Fruit fly (Drosophila melanogaster): Measurements from ENCODE around the gene CG2217.

Gene CG2217

dm6 chr3R:30391950-30392349 is 30.8 kb downstream of the CG2217 start (continued):
- TF ChIP-seq btn (GFP tag; optimal IDR thresholded peaks at IDR 0.05) (no peak), CG7271 (tag; optimal IDR thresholded peaks at IDR 0.05) (no peak), CG17186 (GFP tag; optimal IDR thresholded peaks at IDR 0.05) (no peak), sd (tag; optimal IDR thresholded peaks at IDR 0.05) (no peak), CG33557 (GFP tag; optimal IDR thresholded peaks at IDR 0.05) (no peak), CG6813 (GFP tag; optimal IDR thresholded peaks at IDR 0.05) (no peak), CG8290 (GFP tag; optimal IDR thresholded peaks at IDR 0.05) (no peak), CG8290 (tag; optimal IDR thresholded peaks at IDR 0.05) (no peak), lilli (GFP tag; optimal IDR thresholded peaks at IDR 0.05) (no peak), CG14860 (GFP tag; IDR thresholded peaks at IDR 0.05; ENCODE audit: partially characterized antibody) (no peak), bowl (GFP tag; IDR thresholded peaks at IDR 0.05) (no peak), Dref (GFP tag; IDR thresholded peaks at IDR 0.05) (no peak), zen (tag; optimal IDR thresholded peaks at IDR 0.05) (peak; percentile 41), fd96Cb (tag; optimal IDR thresholded peaks at IDR 0.05) (peak; percentile 19), E2f2 (GFP tag; IDR thresholded peaks at IDR 0.05) (no peak), sug (tag; optimal IDR thresholded peaks at IDR 0.05) (no peak), CoRest (tag; optimal IDR thresholded peaks at IDR 0.05) (no peak), vnd (GFP tag; IDR thresholded peaks at IDR 0.05; ENCODE audit: partially characterized antibody) (no peak), sc (optimal IDR thresholded peaks at IDR 0.05) (no peak), sc (GFP tag; optimal IDR thresholded peaks at IDR 0.05) (no peak), run (tag; optimal IDR thresholded peaks at IDR 0.05) (no peak), CG8924 (tag; optimal IDR thresholded peaks at IDR 0.05) (no peak), CG9817 (tag; optimal IDR thresholded peaks at IDR 0.05) (no peak), CG8765 (GFP tag; IDR thresholded peaks at IDR 0.05) (no peak), pfk (GFP tag; optimal IDR thresholded peaks at IDR 0.05) (no peak), sens-2 (GFP tag; IDR thresholded peaks at IDR 0.05) (no peak), CG10979 (tag; optimal IDR thresholded peaks at IDR 0.05) (peak; percentile 38), Eip74EF (GFP tag; optimal IDR thresholded peaks at IDR 0.05) (no peak), CG2678 (tag; optimal IDR thresholded peaks at IDR 0.05) (no peak), dmrt11E (tag; optimal IDR thresholded peaks at IDR 0.05) (peak; percentile 51), Antp (GFP tag; optimal IDR thresholded peaks at IDR 0.05) (no peak), pros (GFP tag; optimal IDR thresholded peaks at IDR 0.05) (no peak), CG6254 (GFP tag; optimal IDR thresholded peaks at IDR 0.05) (no peak), yki (optimal IDR thresholded peaks at IDR 0.05) (no peak), prd (optimal IDR thresholded peaks at IDR 0.05) (no peak), prd (GFP tag; IDR thresholded peaks at IDR 0.05) (peak; percentile 64; the same call in 2 of the 3 replicates), usp (GFP tag; optimal IDR thresholded peaks at IDR 0.05) (no peak), ATbp (GFP tag; optimal IDR thresholded peaks at IDR 0.05) (no peak), chif (GFP tag; optimal IDR thresholded peaks at IDR 0.05) (no peak), trh (GFP tag; optimal IDR thresholded peaks at IDR 0.05) (no peak), CG13775 (GFP tag; optimal IDR thresholded peaks at IDR 0.05) (no peak), Neu2 (GFP tag; optimal IDR thresholded peaks at IDR 0.05; ENCODE audit: borderline replicate concordance) (no peak), Oli (tag; optimal IDR thresholded peaks at IDR 0.05) (no peak), gro (GFP tag; optimal IDR thresholded peaks at IDR 0.05) (no peak), Hr78 (GFP tag; optimal IDR thresholded peaks at IDR 0.05) (no peak), CG6272 (GFP tag; IDR thresholded peaks at IDR 0.05) (no peak), Dbx (GFP tag; IDR thresholded peaks at IDR 0.05) (no peak), CG32767 (GFP tag; IDR thresholded peaks at IDR 0.05) (no peak), ac (GFP tag; optimal IDR thresholded peaks at IDR 0.05) (no peak), Nf-YC (tag; optimal IDR thresholded peaks at IDR 0.05) (no peak), sima (GFP tag; optimal IDR thresholded peaks at IDR 0.05) (no peak), Xbp1 (GFP tag; optimal IDR thresholded peaks at IDR 0.05) (peak; percentile 6)
